Worm (Caenorhabditis elegans) whole organism, L1 larva: ENCODE measurements around the gene msp-113.
"Not testable (repeated sequence)": the region's sequence is repeated elsewhere in the genome, so short reads cannot be mapped to it uniquely, and the experiment has no call there.

ENCODE experiments used
- alr-1 ChIP-seq: fragments of 200-800 bp; sonication (Bioruptor generic); optimal IDR thresholded peaks from 2 replicates; lab custom pipeline; 2018; ENCODE audit warnings: borderline replicate concordance, mild to moderate bottlenecking, missing genetic modification characterization, missing compliant biosample characterization
- ama-1 ChIP-seq: fragments of 150-350 bp; optimal IDR thresholded peaks from 2 replicates; lab custom pipeline; 2014
- egl-13 ChIP-seq: sonication (generic microtip); optimal IDR thresholded peaks from 2 replicates; lab custom pipeline; 2016; ENCODE audit warnings: missing genotype, missing genetic modification reagents, missing genetic modification characterization, missing compliant biosample characterization
- elt-3 ChIP-seq, 6 experiments: fragments of 150-350 bp in 1 of 6; sonication (generic microtip); optimal IDR thresholded peaks; 2 replicates each; lab custom pipeline; 2017 to 2018; ENCODE audit warnings: missing biosample characterization in 6 of 6, missing genetic modification characterization in 6 of 6, inconsistent platforms in 1 of 6
- hlh-4 ChIP-seq: sonication (generic microtip); optimal IDR thresholded peaks from 2 replicates; lab custom pipeline; 2016; ENCODE audit warnings: mild to moderate bottlenecking, missing genetic modification characterization, missing compliant biosample characterization
- nhr-11 ChIP-seq: fragments of 150-350 bp; optimal IDR thresholded peaks from 2 replicates; lab custom pipeline; 2014; ENCODE audit warnings: missing biosample characterization, missing genetic modification characterization
- nhr-28 ChIP-seq: fragments of 150-350 bp; optimal IDR thresholded peaks from 2 replicates; lab custom pipeline; 2014; ENCODE audit warnings: missing biosample characterization, missing genetic modification characterization
- nhr-76 ChIP-seq: sonication (generic microtip); optimal IDR thresholded peaks from 2 replicates; lab custom pipeline; 2017; ENCODE audit warnings: missing biosample characterization, missing genetic modification characterization
- pag-3 ChIP-seq: sonication (generic microtip); optimal IDR thresholded peaks from 2 replicates; lab custom pipeline; 2017; ENCODE audit warnings: missing genetic modification characterization, mild to moderate bottlenecking, missing compliant biosample characterization, antibody characterized with exemption, borderline replicate concordance; ENCODE audit not compliant: insufficient read depth
- pqm-1 ChIP-seq: sonication (generic microtip); optimal IDR thresholded peaks from 3 replicates; lab custom pipeline; 2017; ENCODE audit warnings: missing biosample characterization, missing genetic modification characterization
- rnt-1 ChIP-seq: sonication (generic microtip); optimal IDR thresholded peaks from 2 replicates; lab custom pipeline; 2016; ENCODE audit warnings: mild to moderate bottlenecking, missing genetic modification characterization, moderate library complexity, missing compliant biosample characterization
- tlp-1 ChIP-seq: fragments of 150-350 bp; optimal IDR thresholded peaks from 2 replicates; lab custom pipeline; 2014; ENCODE audit warnings: missing biosample characterization, missing genetic modification characterization
- unc-62 ChIP-seq: fragments of 150-350 bp; optimal IDR thresholded peaks from 2 replicates; lab custom pipeline; 2014; ENCODE audit warnings: missing biosample characterization, missing genetic modification reagents, missing genetic modification characterization

DNA sequence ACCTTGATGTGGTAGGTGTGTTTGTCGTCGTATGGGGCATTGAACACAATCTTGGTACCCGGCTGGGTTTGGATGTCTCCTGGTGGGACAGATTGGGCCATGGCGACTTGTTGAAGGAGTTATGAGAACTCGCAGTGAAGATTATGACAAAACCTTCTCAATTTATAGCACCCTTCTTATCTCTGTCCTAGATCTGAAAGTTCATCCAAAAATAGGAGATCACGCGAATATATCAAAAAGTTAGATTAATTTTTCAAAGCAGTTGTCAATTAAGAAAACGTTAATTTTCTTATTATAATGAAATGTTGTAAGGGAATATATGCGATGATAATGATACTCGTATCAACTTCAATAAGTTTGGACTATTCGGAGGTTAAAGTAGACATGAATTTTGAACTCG lies 2.5 kb upstream of the msp-113 start, which contains the start of gene msp-51:
- TF ChIP-seq rnt-1 (tag; lab: Kevin White, UChicago); nhr-11 (tag; lab: Kevin White, UChicago); elt-3 (tag; optimal IDR thresholded peaks at IDR 0.05; lab: Kevin White, UChicago); egl-13 (tag; lab: Kevin White, UChicago); pag-3 (tag; lab: Kevin White, UChicago); ama-1 (lab: Kevin White, UChicago); pqm-1 (tag; lab: Kevin White, UChicago); hlh-4 (tag; lab: Kevin White, UChicago); alr-1 (tag; lab: Kevin White, UChicago); unc-62 (GFP tag; lab: Kevin White, UChicago); nhr-76; nhr-28 (tag; lab: Kevin White, UChicago); tlp-1 (tag; lab: Kevin White, UChicago): not testable (repeated sequence)
